Fruit fly (Drosophila melanogaster): Measurements from ENCODE around the gene CG14339.

Gene CG14339

DNA sequence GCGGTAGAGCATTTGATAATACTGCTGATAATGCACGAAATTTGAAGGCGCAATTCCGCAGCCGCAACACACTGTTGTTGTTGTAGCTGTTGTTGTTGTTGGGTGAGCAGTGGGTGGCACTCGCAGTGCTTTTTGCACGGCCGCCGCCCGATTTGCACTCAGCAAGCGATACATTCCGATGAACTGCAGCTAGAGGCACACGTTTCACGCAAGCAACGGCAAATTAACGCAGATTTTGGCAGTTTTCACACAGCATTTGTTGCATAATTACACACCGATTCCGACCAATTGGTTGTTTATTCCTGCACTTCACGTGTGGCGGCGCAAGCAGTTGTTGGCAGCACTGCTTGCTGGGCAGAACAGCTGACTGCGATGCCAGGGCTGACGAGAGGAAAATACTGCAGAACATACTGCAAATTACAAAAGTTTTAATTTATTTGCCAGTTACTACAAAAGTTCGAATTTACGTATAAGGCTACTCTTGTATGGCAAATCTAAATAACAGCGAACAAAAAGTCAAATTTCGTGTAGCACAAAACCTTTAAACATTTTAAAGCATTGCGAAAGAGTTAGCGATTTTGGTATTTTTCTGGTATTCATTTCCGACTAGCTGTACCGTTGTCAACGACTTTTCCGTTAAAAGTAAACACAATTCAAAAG is at the start of gene CG14339, which contains the start of gene PolrMT:
CG14339 (plus strand) TSS at position 512 of the 660 bp plus-strand sequence.
PolrMT (minus strand) TSS at position 345 of the 660 bp plus-strand sequence.
- TF ChIP-seq psq (optimal IDR thresholded peaks at IDR 0.05) (no peak), Myc (optimal IDR thresholded peaks at IDR 0.05) (no peak), insv (optimal IDR thresholded peaks at IDR 0.05) (no peak), Sin3A (optimal IDR thresholded peaks at IDR 0.05) (no peak), ttk (optimal IDR thresholded peaks at IDR 0.05) (no peak), h (optimal IDR thresholded peaks at IDR 0.05) (no peak)

dm6 chr2L:1062473-1063363 is 45.6 kb upstream of the CG14339 start:
- no peak for TF ChIP-seq h (optimal IDR thresholded peaks at IDR 0.05)
- TF ChIP-seq Sin3A (optimal IDR thresholded peaks at IDR 0.05): no peak
- no peak for TF ChIP-seq Myc (optimal IDR thresholded peaks at IDR 0.05)
- no peak for TF ChIP-seq ttk (optimal IDR thresholded peaks at IDR 0.05)
- no peak for TF ChIP-seq psq (optimal IDR thresholded peaks at IDR 0.05)
- no peak for TF ChIP-seq insv (optimal IDR thresholded peaks at IDR 0.05)

DNA sequence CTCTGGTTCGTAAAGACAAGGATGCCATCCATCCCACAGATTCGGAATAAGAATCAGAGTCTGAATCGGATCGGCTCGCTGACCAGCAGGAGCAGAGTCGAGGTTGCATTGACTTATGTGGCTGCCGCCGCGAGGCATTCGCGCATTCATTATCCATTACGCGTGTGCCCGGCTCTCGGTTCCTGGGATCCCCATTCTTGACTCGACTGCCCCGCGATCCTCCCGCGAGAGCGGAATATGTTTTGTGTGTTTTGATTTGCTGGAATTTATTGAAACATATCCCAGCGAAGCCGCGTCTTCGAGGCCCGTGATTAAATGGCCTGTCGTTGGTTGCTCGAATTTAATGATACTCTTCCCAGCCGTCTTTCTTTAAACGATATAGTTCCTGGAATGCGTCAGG is 44.6 kb upstream of the CG14339 start:
- TF ChIP-seq psq (optimal IDR thresholded peaks at IDR 0.05) (no peak), Myc (optimal IDR thresholded peaks at IDR 0.05) (no peak), h (optimal IDR thresholded peaks at IDR 0.05) (no peak), Sin3A (optimal IDR thresholded peaks at IDR 0.05) (no peak), ttk (optimal IDR thresholded peaks at IDR 0.05) (no peak), insv (optimal IDR thresholded peaks at IDR 0.05) (no peak)

DNA sequence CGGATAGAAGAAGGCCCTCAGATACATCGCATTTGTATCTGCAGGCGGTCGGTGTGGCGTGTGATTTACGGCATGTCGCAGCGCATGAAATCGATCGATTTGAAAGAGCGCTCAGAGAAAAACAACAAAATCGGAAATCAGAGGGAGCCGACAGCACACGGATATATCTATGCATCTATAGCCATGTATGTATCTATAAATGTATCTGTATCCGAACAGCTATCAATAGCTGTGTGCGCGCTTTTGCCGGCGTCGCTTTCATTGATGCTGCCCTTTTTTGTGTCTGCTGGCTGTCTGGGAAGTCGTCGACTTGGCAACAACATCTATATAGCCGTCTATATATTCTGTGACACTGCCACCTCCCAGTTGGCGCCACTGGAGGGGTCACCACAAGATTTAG is 43.8 kb upstream of the CG14339 start:
- TF ChIP-seq psq (optimal IDR thresholded peaks at IDR 0.05) (no peak), insv (optimal IDR thresholded peaks at IDR 0.05) (no peak), Sin3A (optimal IDR thresholded peaks at IDR 0.05) (no peak), Myc (optimal IDR thresholded peaks at IDR 0.05) (no peak)

DNA sequence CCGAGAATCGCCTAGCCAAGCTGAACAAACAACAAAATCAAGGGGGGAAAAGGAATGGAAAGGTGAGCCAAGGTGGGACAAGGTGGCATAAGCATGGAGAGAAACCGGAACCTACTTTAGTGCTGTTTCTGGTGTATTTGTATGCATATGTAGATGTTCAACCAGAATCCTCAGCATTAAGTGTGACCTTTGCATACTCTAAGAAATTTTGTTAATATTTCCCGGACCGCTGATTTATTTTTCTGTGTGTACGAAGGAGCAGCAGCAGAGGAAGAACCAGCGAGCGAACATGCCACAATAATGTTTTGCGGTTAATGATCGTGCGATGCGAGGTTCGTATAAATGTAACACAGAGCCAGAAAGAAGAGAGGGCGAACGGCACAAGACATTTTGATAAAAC is 43.3 kb upstream of the CG14339 start:
- TF ChIP-seq h (optimal IDR thresholded peaks at IDR 0.05): no peak
- no peak for TF ChIP-seq ttk (optimal IDR thresholded peaks at IDR 0.05)
- TF ChIP-seq insv (optimal IDR thresholded peaks at IDR 0.05): no peak
- no peak for TF ChIP-seq psq (optimal IDR thresholded peaks at IDR 0.05)
- TF ChIP-seq Sin3A (optimal IDR thresholded peaks at IDR 0.05): no peak
- TF ChIP-seq Myc (optimal IDR thresholded peaks at IDR 0.05): no peak

dm6 chr2L:1066330-1066729 is 42.0 kb upstream of the CG14339 start:
- TF ChIP-seq ttk (optimal IDR thresholded peaks at IDR 0.05) (no peak), Sin3A (optimal IDR thresholded peaks at IDR 0.05) (no peak), insv (optimal IDR thresholded peaks at IDR 0.05) (no peak), psq (optimal IDR thresholded peaks at IDR 0.05) (no peak), Myc (optimal IDR thresholded peaks at IDR 0.05) (no peak), h (optimal IDR thresholded peaks at IDR 0.05) (no peak)

DNA sequence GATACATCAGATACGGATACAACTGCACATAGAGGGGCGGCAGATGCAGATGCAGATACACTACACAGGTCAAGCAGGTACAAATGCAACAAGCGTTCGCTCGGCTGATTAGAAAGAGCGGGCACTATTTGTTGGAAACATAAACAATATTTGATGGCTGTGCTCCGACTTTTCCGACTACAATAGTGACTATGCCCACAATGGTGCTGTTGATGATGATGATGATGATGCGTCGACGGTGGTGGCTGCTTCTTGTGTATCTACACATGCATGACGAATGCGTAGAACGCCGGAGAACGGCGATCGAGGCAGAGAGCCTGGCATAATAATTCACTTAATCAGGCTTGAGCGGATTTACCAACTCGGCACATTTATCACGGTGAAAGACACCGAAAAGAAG is 40.3 kb upstream of the CG14339 start:
- TF ChIP-seq Myc (optimal IDR thresholded peaks at IDR 0.05) (no peak), ttk (optimal IDR thresholded peaks at IDR 0.05) (no peak), h (optimal IDR thresholded peaks at IDR 0.05) (no peak), Sin3A (optimal IDR thresholded peaks at IDR 0.05) (no peak), insv (optimal IDR thresholded peaks at IDR 0.05) (no peak), psq (optimal IDR thresholded peaks at IDR 0.05) (no peak)

DNA sequence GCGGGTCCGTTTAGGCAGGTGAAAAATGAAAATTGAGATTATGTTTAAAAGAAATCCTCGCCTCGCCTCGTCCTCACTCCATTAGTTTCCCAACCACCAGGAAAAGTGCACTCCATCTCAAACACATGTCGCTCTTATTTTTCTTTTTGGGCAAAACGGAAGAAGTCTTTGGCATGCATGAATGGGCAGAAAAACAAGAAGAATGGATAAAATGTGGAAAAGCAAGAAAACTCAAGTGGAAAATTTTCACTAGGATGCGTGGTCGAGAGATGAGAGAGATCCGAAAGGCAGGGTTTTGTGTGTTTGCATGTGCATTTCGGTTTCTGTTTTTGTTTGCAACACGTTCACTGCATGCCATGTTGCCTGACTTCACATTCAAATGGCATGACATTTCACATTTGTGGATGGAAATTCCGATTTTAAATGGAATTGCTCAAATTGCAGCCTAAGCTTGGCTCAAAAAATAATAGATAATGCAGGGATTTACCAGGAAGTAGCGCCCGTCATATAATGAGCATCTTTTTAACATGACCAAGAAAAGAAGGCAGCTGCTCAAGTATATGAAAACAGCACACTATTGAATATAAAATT is 39.7 kb upstream of the CG14339 start:
- TF ChIP-seq insv (optimal IDR thresholded peaks at IDR 0.05) (no peak), Myc (optimal IDR thresholded peaks at IDR 0.05) (no peak), h (optimal IDR thresholded peaks at IDR 0.05) (no peak), psq (optimal IDR thresholded peaks at IDR 0.05) (no peak), ttk (optimal IDR thresholded peaks at IDR 0.05) (no peak), Sin3A (optimal IDR thresholded peaks at IDR 0.05) (no peak)

- TF ChIP-seq insv (optimal IDR thresholded peaks at IDR 0.05): no peak
- no peak for TF ChIP-seq Sin3A (optimal IDR thresholded peaks at IDR 0.05)
- TF ChIP-seq psq (optimal IDR thresholded peaks at IDR 0.05): no peak
- no peak for TF ChIP-seq ttk (optimal IDR thresholded peaks at IDR 0.05)
- TF ChIP-seq h (optimal IDR thresholded peaks at IDR 0.05): no peak
Observed at dm6 chr2L:1069475-1069874, 38.9 kb upstream of the CG14339 start.

DNA sequence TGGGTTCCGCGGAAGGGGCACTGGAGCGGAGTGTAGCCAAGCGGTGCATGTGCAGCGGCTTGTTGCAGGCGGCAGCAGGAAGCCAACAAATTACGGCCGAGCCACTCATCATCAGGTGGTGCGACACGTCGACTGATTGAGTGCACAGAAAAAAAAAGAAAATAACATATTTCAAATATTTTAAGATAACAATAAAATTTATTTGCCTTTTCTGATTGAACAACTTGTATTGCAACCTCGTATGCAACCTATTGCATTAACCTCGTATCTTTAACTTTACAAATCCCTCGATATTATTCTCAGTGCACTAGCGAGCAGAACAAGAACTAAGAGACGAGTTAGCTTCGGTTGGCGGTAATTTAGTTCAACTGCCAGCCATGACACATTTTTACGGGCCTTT is 38.0 kb upstream of the CG14339 start:
- no peak for TF ChIP-seq ttk (optimal IDR thresholded peaks at IDR 0.05)
- TF ChIP-seq h (optimal IDR thresholded peaks at IDR 0.05): no peak
- TF ChIP-seq insv (optimal IDR thresholded peaks at IDR 0.05): no peak
- TF ChIP-seq psq (optimal IDR thresholded peaks at IDR 0.05): no peak
- TF ChIP-seq Myc (optimal IDR thresholded peaks at IDR 0.05): no peak
- no peak for TF ChIP-seq Sin3A (optimal IDR thresholded peaks at IDR 0.05)

DNA sequence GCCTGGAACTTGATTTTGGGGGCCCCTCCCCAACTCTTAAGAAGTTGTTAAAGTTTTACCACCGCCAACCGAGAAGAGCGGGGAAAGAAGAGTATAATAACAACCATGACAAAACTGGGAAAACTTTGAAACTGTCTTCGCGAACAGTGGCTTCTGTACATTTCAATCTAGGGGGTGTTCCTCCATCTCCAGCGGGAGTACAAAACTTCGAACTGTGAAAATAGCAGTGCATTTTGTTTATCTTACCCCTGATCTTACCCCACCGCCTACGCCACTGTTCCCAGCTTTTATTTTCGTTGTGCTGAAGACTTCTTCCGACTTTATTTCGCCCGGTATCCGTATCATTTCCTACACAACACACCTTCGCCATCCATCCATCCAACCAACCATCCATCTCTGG is 37.4 kb upstream of the CG14339 start:
- TF ChIP-seq Myc (optimal IDR thresholded peaks at IDR 0.05) (no peak), Sin3A (optimal IDR thresholded peaks at IDR 0.05) (no peak), insv (optimal IDR thresholded peaks at IDR 0.05) (no peak), psq (optimal IDR thresholded peaks at IDR 0.05) (no peak), h (optimal IDR thresholded peaks at IDR 0.05) (no peak), ttk (optimal IDR thresholded peaks at IDR 0.05) (no peak)

DNA sequence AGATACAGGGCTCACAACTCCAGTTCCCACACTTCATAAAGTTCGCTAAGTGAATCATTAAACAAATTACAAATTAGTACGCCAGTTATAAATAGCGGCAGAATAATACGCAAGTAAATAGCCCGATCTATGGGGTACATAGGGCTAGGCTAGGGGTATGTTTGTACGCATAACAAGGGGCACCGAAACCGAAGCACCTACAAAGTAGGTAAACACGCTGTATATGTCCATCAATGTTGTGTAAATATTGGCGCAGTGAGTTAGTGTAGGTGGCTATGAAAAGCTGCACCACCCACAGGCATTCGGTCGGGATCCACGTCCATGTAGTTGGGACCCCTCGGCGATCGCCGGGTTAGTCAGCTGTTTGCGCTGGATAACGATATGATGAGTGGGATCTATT is 36.2 kb upstream of the CG14339 start:
- TF ChIP-seq psq (optimal IDR thresholded peaks at IDR 0.05) (no peak), Sin3A (optimal IDR thresholded peaks at IDR 0.05) (no peak), ttk (optimal IDR thresholded peaks at IDR 0.05) (no peak), Myc (optimal IDR thresholded peaks at IDR 0.05) (no peak), insv (optimal IDR thresholded peaks at IDR 0.05) (no peak), h (optimal IDR thresholded peaks at IDR 0.05) (no peak)
